Worm (Caenorhabditis elegans) whole organism, L4 larva: ENCODE results near the gene nlp-101.

Experiments
- F49E8.2 ChIP-seq: sonication (generic microtip); optimal IDR thresholded peaks from 2 replicates; lab custom pipeline; 2016; ENCODE audit warnings: missing compliant biosample characterization, mild to moderate bottlenecking, missing genetic modification characterization, borderline replicate concordance
- R02D3.7 ChIP-seq: fragments of 150-350 bp; sonication (generic microtip); optimal IDR thresholded peaks from 3 replicates; lab custom pipeline; 2014; ENCODE audit warnings: missing biosample characterization, missing genetic modification characterization
- T26A8.4 ChIP-seq: fragments of 200-800 bp; sonication (Bioruptor generic); IDR thresholded peaks from 2 replicates; pipeline ENCODE4 v1.3.6; 2022; ENCODE audit warnings: missing genetic modification characterization, missing compliant biosample characterization
- Y105C5A.15 ChIP-seq: fragments of 200-800 bp; sonication (Bioruptor generic); IDR thresholded peaks from 2 replicates; pipeline ENCODE4 v1.3.6; 2022; ENCODE audit warnings: missing genetic modification characterization, missing compliant biosample characterization
- Y48G9A.11 ChIP-seq: fragments of 200-800 bp; sonication (Bioruptor generic); IDR thresholded peaks from 2 replicates; pipeline ENCODE4 v1.3.6; 2022; ENCODE audit warnings: missing genetic modification reagents, missing genetic modification characterization, missing compliant biosample characterization
- Y5F2A.4 ChIP-seq: fragments of 200-800 bp; sonication (Bioruptor generic); optimal IDR thresholded peaks from 2 replicates; lab custom pipeline; 2018; ENCODE audit warnings: mild to moderate bottlenecking, missing genetic modification characterization, missing compliant biosample characterization
- ZK337.2 ChIP-seq: fragments of 200-800 bp; sonication (Bioruptor generic); IDR thresholded peaks from 2 replicates; pipeline ENCODE4 v1.3.6; 2022; ENCODE audit warnings: missing genetic modification reagents, missing genetic modification characterization, missing compliant biosample characterization
- aha-1 ChIP-seq: fragments of 150-350 bp; peaks from one replicate; lab custom pipeline; 2014; ENCODE audit warnings: missing biosample characterization, missing genetic modification characterization
- aly-2 ChIP-seq: sonication (generic microtip); optimal IDR thresholded peaks from 2 replicates; lab custom pipeline; 2018; ENCODE audit warnings: missing biosample characterization, missing genetic modification characterization
- ama-1 ChIP-seq: fragments of 150-350 bp; optimal IDR thresholded peaks from 2 replicates; lab custom pipeline; 2014; ENCODE audit warnings: inconsistent platforms, mixed read lengths
- attf-4 ChIP-seq: sonication (generic microtip); optimal IDR thresholded peaks from 3 replicates; lab custom pipeline; 2017; ENCODE audit warnings: missing biosample characterization, missing genetic modification characterization
- ceh-20 ChIP-seq: fragments of 200-800 bp; sonication (Bioruptor generic); IDR thresholded peaks from 2 replicates; pipeline ENCODE4 v1.3.6; 2022; ENCODE audit warnings: missing genetic modification reagents, missing genetic modification characterization, missing compliant biosample characterization
- ceh-32 ChIP-seq: sonication (generic microtip); optimal IDR thresholded peaks from 2 replicates; lab custom pipeline; 2016; ENCODE audit warnings: mild to moderate bottlenecking, missing genetic modification characterization, missing compliant biosample characterization; ENCODE audit not compliant: poor library complexity
- ceh-82 ChIP-seq: sonication (generic microtip); optimal IDR thresholded peaks from 2 replicates; lab custom pipeline; 2017; ENCODE audit warnings: missing biosample characterization, missing genetic modification characterization
- cey-2 ChIP-seq: sonication (generic microtip); optimal IDR thresholded peaks from 3 replicates; lab custom pipeline; 2017; ENCODE audit warnings: missing genetic modification characterization, mild to moderate bottlenecking, missing compliant biosample characterization, antibody characterized with exemption, borderline replicate concordance; ENCODE audit not compliant: insufficient read depth
- ctbp-1 ChIP-seq: fragments of 200-800 bp; sonication (Bioruptor generic); IDR thresholded peaks from 2 replicates; pipeline ENCODE4 v1.3.6; 2022; ENCODE audit warnings: missing genetic modification reagents, missing genetic modification characterization, missing compliant biosample characterization
- daf-16 ChIP-seq, 3 experiments: sonication (generic microtip); optimal IDR thresholded peaks; 2 replicates each; lab custom pipeline; 2016 to 2017; ENCODE audit warnings: missing genetic modification characterization in 3 of 3, missing genetic modification reagents in 3 of 3, mild to moderate bottlenecking in 2 of 3, missing compliant biosample characterization in 2 of 3, missing biosample characterization in 1 of 3, moderate library complexity in 1 of 3
- daf-19 ChIP-seq: fragments of 200-800 bp; sonication (Bioruptor generic); conservative IDR thresholded peaks from 2 replicates; pipeline ENCODE4 v1.3.6; 2022; ENCODE audit warnings: missing genetic modification characterization, missing compliant biosample characterization
- dmd-9 ChIP-seq: fragments of 200-800 bp; sonication (Bioruptor generic); IDR thresholded peaks from 2 replicates; pipeline ENCODE4 v1.3.6; 2022; ENCODE audit warnings: missing genetic modification reagents, missing genetic modification characterization, missing compliant biosample characterization
- duxl-1 ChIP-seq: sonication (generic microtip); optimal IDR thresholded peaks from 2 replicates; lab custom pipeline; 2016; ENCODE audit warnings: mild to moderate bottlenecking, missing genetic modification characterization, moderate library complexity, missing compliant biosample characterization; ENCODE audit not compliant: poor library complexity
- dve-1 ChIP-seq: sonication (generic microtip); optimal IDR thresholded peaks from 2 replicates; lab custom pipeline; 2017; ENCODE audit warnings: antibody characterized with exemption, mild to moderate bottlenecking, missing genetic modification characterization, missing compliant biosample characterization; ENCODE audit not compliant: insufficient read depth
- egl-27 ChIP-seq: sonication (generic microtip); optimal IDR thresholded peaks from 3 replicates; lab custom pipeline; 2017; ENCODE audit warnings: missing biosample characterization, missing genetic modification reagents, missing genetic modification characterization
- fos-1 ChIP-seq: fragments of 150-350 bp; optimal IDR thresholded peaks from 2 replicates; lab custom pipeline; 2014; ENCODE audit warnings: missing biosample characterization, missing genetic modification characterization
- hif-1 ChIP-seq, 2 experiments: sonication (generic microtip); optimal IDR thresholded peaks; 2 replicates each; lab custom pipeline; 2016 to 2017; ENCODE audit warnings: missing compliant biosample characterization in 2 of 2, missing genetic modification characterization in 2 of 2, missing genetic modification reagents in 2 of 2, missing genotype in 2 of 2, mild to moderate bottlenecking in 1 of 2
- hmg-1.1 ChIP-seq: fragments of 200-800 bp; sonication (Bioruptor generic); IDR thresholded peaks from 2 replicates; pipeline ENCODE4 v1.3.6; 2022; ENCODE audit warnings: missing genetic modification reagents, missing genetic modification characterization, missing compliant biosample characterization
- lin-13 ChIP-seq: fragments of 150-350 bp; optimal IDR thresholded peaks from 2 replicates; lab custom pipeline; 2014; ENCODE audit warnings: missing biosample characterization, missing genetic modification reagents, missing genetic modification characterization
- lin-39 ChIP-seq: fragments of 150-350 bp; optimal IDR thresholded peaks from 2 replicates; lab custom pipeline; 2014; ENCODE audit warnings: missing biosample characterization, missing genetic modification reagents, missing genetic modification characterization
- lsy-2 ChIP-seq, 2 experiments: fragments of 150-350 bp in 1 of 2; sonication (generic microtip) in 1 of 2; optimal IDR thresholded peaks; 2 replicates each; lab custom pipeline; 2014 to 2017; ENCODE audit warnings: missing biosample characterization in 2 of 2, missing genetic modification characterization in 2 of 2
- madf-5 ChIP-seq, 2 experiments: fragments of 200-800 bp; sonication (Bioruptor generic); IDR thresholded peaks; 2 replicates each; pipeline ENCODE4 v1.3.6; 2022; ENCODE audit warnings: missing compliant biosample characterization in 2 of 2, missing genetic modification characterization in 2 of 2
- madf-9 ChIP-seq: fragments of 200-800 bp; sonication (Bioruptor generic); conservative IDR thresholded peaks from 2 replicates; pipeline ENCODE4 v1.3.6; 2022; ENCODE audit warnings: missing genetic modification reagents, missing genetic modification characterization, missing compliant biosample characterization
- mxl-3 ChIP-seq: fragments of 200-800 bp; sonication (Bioruptor generic); optimal IDR thresholded peaks from 2 replicates; lab custom pipeline; 2018; ENCODE audit warnings: mild to moderate bottlenecking, missing genetic modification characterization, missing compliant biosample characterization
- nhr-10 ChIP-seq: fragments of 150-350 bp; optimal IDR thresholded peaks from 2 replicates; lab custom pipeline; 2014; ENCODE audit warnings: missing biosample characterization, missing genetic modification characterization
- nhr-102 ChIP-seq: sonication (generic microtip); optimal IDR thresholded peaks from 2 replicates; lab custom pipeline; 2016; ENCODE audit warnings: mild to moderate bottlenecking, missing genetic modification characterization, moderate library complexity, missing compliant biosample characterization
- nhr-111 ChIP-seq: fragments of 200-800 bp; sonication (Bioruptor generic); optimal IDR thresholded peaks from 2 replicates; lab custom pipeline; 2018; ENCODE audit warnings: mild to moderate bottlenecking, missing genetic modification characterization, missing compliant biosample characterization
- nhr-237 ChIP-seq: sonication (generic microtip); optimal IDR thresholded peaks from 2 replicates; lab custom pipeline; 2017; ENCODE audit warnings: missing biosample characterization, missing genetic modification characterization
- nhr-25 ChIP-seq: sonication (generic microtip); optimal IDR thresholded peaks from 2 replicates; lab custom pipeline; 2017; ENCODE audit warnings: missing genetic modification characterization, mild to moderate bottlenecking, missing compliant biosample characterization, antibody characterized with exemption, moderate library complexity, borderline replicate concordance; ENCODE audit not compliant: insufficient read depth
- nhr-41 ChIP-seq: fragments of 200-800 bp; sonication (Bioruptor generic); IDR thresholded peaks from 2 replicates; pipeline ENCODE4 v1.3.6; 2022; ENCODE audit warnings: missing genetic modification reagents, missing genetic modification characterization, missing compliant biosample characterization
- nhr-42 ChIP-seq: fragments of 200-800 bp; sonication (Bioruptor generic); IDR thresholded peaks from 2 replicates; pipeline ENCODE4 v1.3.6; 2022; ENCODE audit warnings: missing genetic modification characterization, missing compliant biosample characterization
- nhr-48 ChIP-seq: sonication (generic microtip); optimal IDR thresholded peaks from 2 replicates; lab custom pipeline; 2016; ENCODE audit warnings: mild to moderate bottlenecking, missing genetic modification characterization, missing compliant biosample characterization
- nhr-6 ChIP-seq: fragments of 150-350 bp; optimal IDR thresholded peaks from 2 replicates; lab custom pipeline; 2014; ENCODE audit warnings: missing biosample characterization, missing genetic modification characterization
- pqm-1 ChIP-seq: sonication (generic microtip); optimal IDR thresholded peaks from 2 replicates; lab custom pipeline; 2017; ENCODE audit warnings: missing biosample characterization, missing genetic modification characterization
- rbr-2 ChIP-seq: sonication (generic microtip); optimal IDR thresholded peaks from 2 replicates; lab custom pipeline; 2016; ENCODE audit warnings: missing genotype, missing genetic modification characterization, missing compliant biosample characterization
- tag-97 ChIP-seq: fragments of 200-800 bp; sonication (Bioruptor generic); IDR thresholded peaks from 2 replicates; pipeline ENCODE4 v1.3.6; 2022; ENCODE audit warnings: missing genetic modification characterization, missing compliant biosample characterization
- tra-1 ChIP-seq: fragments of 200-800 bp; sonication (Bioruptor generic); IDR thresholded peaks from 2 replicates; pipeline ENCODE4 v1.3.6; 2022; ENCODE audit warnings: missing genetic modification reagents, missing genetic modification characterization, missing compliant biosample characterization
- unc-130 ChIP-seq: sonication (generic microtip); optimal IDR thresholded peaks from 2 replicates; lab custom pipeline; 2016; ENCODE audit warnings: missing genetic modification reagents, missing genetic modification characterization, missing compliant biosample characterization
- unc-39 ChIP-seq: sonication (generic microtip); optimal IDR thresholded peaks from 2 replicates; lab custom pipeline; 2017; ENCODE audit warnings: missing biosample characterization, missing genetic modification characterization
- vab-7 ChIP-seq: fragments of 200-800 bp; sonication (Bioruptor generic); IDR thresholded peaks from 2 replicates; pipeline ENCODE4 v1.3.6; 2022; ENCODE audit warnings: missing genetic modification reagents, missing genetic modification characterization, missing compliant biosample characterization
- zfp-3 ChIP-seq: fragments of 200-800 bp; sonication (Bioruptor generic); conservative IDR thresholded peaks from 2 replicates; pipeline ENCODE4 v1.3.6; 2022; ENCODE audit warnings: missing genetic modification reagents, missing genetic modification characterization, missing compliant biosample characterization
- zip-11 ChIP-seq: fragments of 200-800 bp; sonication (Bioruptor generic); IDR thresholded peaks from 2 replicates; pipeline ENCODE4 v1.3.6; 2022; ENCODE audit warnings: missing genetic modification characterization, missing compliant biosample characterization
- zip-2 ChIP-seq: fragments of 150-350 bp; optimal IDR thresholded peaks from 2 replicates; lab custom pipeline; 2014; ENCODE audit warnings: missing biosample characterization, missing genetic modification characterization
- ztf-7 ChIP-seq: fragments of 150-350 bp; optimal IDR thresholded peaks from 2 replicates; lab custom pipeline; 2014; ENCODE audit warnings: missing biosample characterization, missing genetic modification characterization

Gene nlp-101

DNA sequence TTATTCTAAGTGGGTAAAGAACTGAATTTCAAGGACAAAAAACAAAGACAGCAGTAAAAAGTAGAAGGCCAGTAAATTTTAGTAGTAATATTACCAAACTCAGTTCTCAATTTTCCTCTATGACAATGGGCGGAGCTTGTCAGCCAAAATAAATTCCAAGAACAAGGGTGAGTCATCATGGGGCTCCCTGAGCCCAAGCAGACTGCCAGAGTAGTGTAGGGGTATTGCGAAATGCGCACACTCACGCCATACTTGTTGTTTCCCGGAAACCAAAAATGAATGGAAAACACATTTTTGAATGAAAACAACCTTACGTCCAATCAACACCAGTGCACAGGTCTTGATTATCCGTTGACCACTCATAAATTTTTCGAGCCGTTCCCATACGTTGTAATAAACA lies 46.9 kb upstream of the nlp-101 start (continued):
- TF ChIP-seq pqm-1 (tag; lab: Kevin White, UChicago): no peak
- no peak for TF ChIP-seq nhr-48 (tag; lab: Kevin White, UChicago)
- TF ChIP-seq unc-39 (tag; lab: Kevin White, UChicago): no peak
- no peak for TF ChIP-seq dmd-9
- no peak for TF ChIP-seq tra-1 (GFP tag; lab: Robert Waterston, UW)
- 0 out of 2 replicates have a peak, but pooled peaks have one; percentile 21 for TF ChIP-seq daf-19 (GFP tag; lab: Robert Waterston, UW)
- no peak for TF ChIP-seq aly-2
- no peak for TF ChIP-seq fos-1
- no peak for TF ChIP-seq tag-97 (GFP tag; lab: Robert Waterston, UW)
- TF ChIP-seq mxl-3: peak; percentile 39
- no peak for TF ChIP-seq unc-130 (GFP tag; lab: Kevin White, UChicago)
- no peak for TF ChIP-seq zip-2 (tag; lab: Kevin White, UChicago)
- TF ChIP-seq nhr-6 (tag; lab: Kevin White, UChicago): no peak
- TF ChIP-seq nhr-237 (tag; lab: Kevin White, UChicago): no peak
- peak; percentile 51 for TF ChIP-seq aha-1
- TF ChIP-seq madf-9 (GFP tag; lab: Robert Waterston, UW): no peak
- TF ChIP-seq zip-11 (GFP tag; lab: Robert Waterston, UW): no peak
- no peak for TF ChIP-seq lin-13 (GFP tag; lab: Kevin White, UChicago)
- no peak for TF ChIP-seq Y5F2A.4 (GFP tag; lab: Kevin White, UChicago)
- no peak for TF ChIP-seq cey-2 (tag; lab: Kevin White, UChicago)
- no peak for TF ChIP-seq ztf-7 (tag; lab: Kevin White, UChicago)
- TF ChIP-seq ceh-20: no peak
- no peak for TF ChIP-seq ceh-32 (tag; lab: Kevin White, UChicago)
- no peak for TF ChIP-seq nhr-111 (GFP tag; lab: Kevin White, UChicago)
- TF ChIP-seq vab-7 (GFP tag; lab: Robert Waterston, UW): no peak
- no peak for TF ChIP-seq nhr-25 (tag; lab: Kevin White, UChicago)
- TF ChIP-seq ama-1: no peak
- TF ChIP-seq rbr-2 (tag; lab: Kevin White, UChicago): peak; percentile 64
- TF ChIP-seq daf-16 (GFP tag; optimal IDR thresholded peaks at IDR 0.05; lab: Kevin White, UChicago): no peak
- peak; percentile 79 for TF ChIP-seq daf-16 (tag; optimal IDR thresholded peaks at IDR 0.05; lab: Kevin White, UChicago)
- TF ChIP-seq lin-39 (tag; lab: Kevin White, UChicago): no peak
- TF ChIP-seq duxl-1 (tag; lab: Kevin White, UChicago): no peak
- no peak for TF ChIP-seq ceh-82 (tag; lab: Kevin White, UChicago)
- TF ChIP-seq F49E8.2 (tag; lab: Kevin White, UChicago): no peak
- TF ChIP-seq T26A8.4 (GFP tag; lab: Robert Waterston, UW): no peak
- TF ChIP-seq madf-5 (GFP tag; IDR thresholded peaks at IDR 0.05; lab: Robert Waterston, UW): no peak
- no peak for TF ChIP-seq nhr-41 (GFP tag; lab: Robert Waterston, UW)
- TF ChIP-seq lsy-2 (tag; optimal IDR thresholded peaks at IDR 0.05; lab: Kevin White, UChicago): peak in 1 of 2 experiments; percentile 60
- no peak for TF ChIP-seq Y105C5A.15 (GFP tag; lab: Robert Waterston, UW)
- peak; percentile 41; the same call in 1 of the 2 replicates for TF ChIP-seq hmg-1.1 (GFP tag; lab: Robert Waterston, UW)
- no peak for TF ChIP-seq dve-1 (tag; lab: Kevin White, UChicago)
- no peak for TF ChIP-seq R02D3.7 (tag; lab: Kevin White, UChicago)
- no peak for TF ChIP-seq ZK337.2 (GFP tag; lab: Robert Waterston, UW)
- no peak for TF ChIP-seq zfp-3 (GFP tag; lab: Robert Waterston, UW)
- TF ChIP-seq attf-4: no peak
- TF ChIP-seq hif-1 (tag; optimal IDR thresholded peaks at IDR 0.05; lab: Kevin White, UChicago): no peak
- no peak for TF ChIP-seq nhr-102 (tag; lab: Kevin White, UChicago)
- TF ChIP-seq ctbp-1 (GFP tag; lab: Robert Waterston, UW): 0 out of 2 replicates have a peak, but pooled peaks have one; percentile 17
- no peak for TF ChIP-seq nhr-42 (GFP tag; lab: Robert Waterston, UW)
- TF ChIP-seq nhr-10 (tag; lab: Kevin White, UChicago): no peak
- no peak for TF ChIP-seq Y48G9A.11
- no peak for TF ChIP-seq egl-27
